Fruit fly (Drosophila melanogaster): ENCODE measurements around the gene CG8326.

CG8326 gene

dm6 chrX:17629317-17629716, at the start of gene CG8326:
CG8326 (minus strand) TSS chrX:17629492.
- TF ChIP-seq psq (optimal IDR thresholded peaks at IDR 0.05) (no peak), pan (optimal IDR thresholded peaks at IDR 0.05) (no peak), CG8478 (optimal IDR thresholded peaks at IDR 0.05) (no peak), usp (GFP tag; optimal IDR thresholded peaks at IDR 0.05) (no peak), Dll (optimal IDR thresholded peaks at IDR 0.05) (no peak), EcR (GFP tag; optimal IDR thresholded peaks at IDR 0.05) (no peak)

- no peak for TF ChIP-seq pan (optimal IDR thresholded peaks at IDR 0.05)
These were observed 48.8 kb upstream of the CG8326 start for dm6 chrX:17677953-17678668.

- TF ChIP-seq pan (optimal IDR thresholded peaks at IDR 0.05): no peak
- no peak for TF ChIP-seq usp (GFP tag; optimal IDR thresholded peaks at IDR 0.05)
- no peak for TF ChIP-seq EcR (GFP tag; optimal IDR thresholded peaks at IDR 0.05)
- no peak for TF ChIP-seq psq (optimal IDR thresholded peaks at IDR 0.05)
- no peak for TF ChIP-seq Dll (optimal IDR thresholded peaks at IDR 0.05)
- no peak for TF ChIP-seq CG8478 (optimal IDR thresholded peaks at IDR 0.05)
These were observed 42.5 kb upstream of the CG8326 start, which contains the start of gene CG12990 for dm6 chrX:17671788-17672187. CG12990 (minus strand) TSS chrX:17671888.

dm6 chrX:17659119-17659452, 29.8 kb upstream of the CG8326 start:
- no peak for TF ChIP-seq pan (optimal IDR thresholded peaks at IDR 0.05)
- TF ChIP-seq CG8478 (optimal IDR thresholded peaks at IDR 0.05): no peak
- no peak for TF ChIP-seq psq (optimal IDR thresholded peaks at IDR 0.05)
- TF ChIP-seq Dll (optimal IDR thresholded peaks at IDR 0.05): no peak
- no peak for TF ChIP-seq EcR (GFP tag; optimal IDR thresholded peaks at IDR 0.05)
- TF ChIP-seq usp (GFP tag; optimal IDR thresholded peaks at IDR 0.05): no peak

- TF ChIP-seq CG8478 (optimal IDR thresholded peaks at IDR 0.05) (no peak), pan (optimal IDR thresholded peaks at IDR 0.05) (no peak), usp (GFP tag; optimal IDR thresholded peaks at IDR 0.05) (no peak), Dll (optimal IDR thresholded peaks at IDR 0.05) (no peak), psq (optimal IDR thresholded peaks at IDR 0.05) (no peak), EcR (GFP tag; optimal IDR thresholded peaks at IDR 0.05) (no peak)
These were observed 29.2 kb upstream of the CG8326 start for dm6 chrX:17658207-17659118.

dm6 chrX:17657716-17658115, 28.4 kb upstream of the CG8326 start:
- no peak for TF ChIP-seq usp (GFP tag; optimal IDR thresholded peaks at IDR 0.05)

- TF ChIP-seq CG8478 (optimal IDR thresholded peaks at IDR 0.05) (no peak), usp (GFP tag; optimal IDR thresholded peaks at IDR 0.05) (no peak), Dll (optimal IDR thresholded peaks at IDR 0.05) (no peak), psq (optimal IDR thresholded peaks at IDR 0.05) (no peak)
These were observed 27.9 kb upstream of the CG8326 start, which contains the start of gene beta-Spec for dm6 chrX:17657050-17657696. beta-Spec (plus strand) TSS chrX:17657372.

dm6 chrX:17656501-17656900, 27.2 kb upstream of the CG8326 start, which contains the start of gene IntS2:
IntS2 (minus strand) TSS chrX:17656818.
- TF ChIP-seq CG8478 (optimal IDR thresholded peaks at IDR 0.05) (no peak), usp (GFP tag; optimal IDR thresholded peaks at IDR 0.05) (no peak), psq (optimal IDR thresholded peaks at IDR 0.05) (no peak), Dll (optimal IDR thresholded peaks at IDR 0.05) (no peak)

- TF ChIP-seq CG8478 (optimal IDR thresholded peaks at IDR 0.05) (peak; percentile 54), EcR (GFP tag; optimal IDR thresholded peaks at IDR 0.05) (no peak), psq (optimal IDR thresholded peaks at IDR 0.05) (no peak), usp (GFP tag; optimal IDR thresholded peaks at IDR 0.05) (no peak), pan (optimal IDR thresholded peaks at IDR 0.05) (no peak), Dll (optimal IDR thresholded peaks at IDR 0.05) (peak; percentile 92)
These were observed 22.9 kb upstream of the CG8326 start, which contains the start of gene RhoGAPp190 for dm6 chrX:17651998-17652738. RhoGAPp190 (minus strand) TSS chrX:17652562.

dm6 chrX:17651216-17651997, 22.1 kb upstream of the CG8326 start:
- TF ChIP-seq usp (GFP tag; optimal IDR thresholded peaks at IDR 0.05): no peak
- peak; percentile 39 for TF ChIP-seq CG8478 (optimal IDR thresholded peaks at IDR 0.05)

- TF ChIP-seq usp (GFP tag; optimal IDR thresholded peaks at IDR 0.05): no peak
- no peak for TF ChIP-seq psq (optimal IDR thresholded peaks at IDR 0.05)
- TF ChIP-seq pan (optimal IDR thresholded peaks at IDR 0.05): no peak
- TF ChIP-seq EcR (GFP tag; optimal IDR thresholded peaks at IDR 0.05): no peak
- no peak for TF ChIP-seq Dll (optimal IDR thresholded peaks at IDR 0.05)
- no peak for TF ChIP-seq CG8478 (optimal IDR thresholded peaks at IDR 0.05)
These were observed 11.5 kb upstream of the CG8326 start for dm6 chrX:17640837-17641236.

All from whole organism.